Worm (Caenorhabditis elegans) whole organism, L2 larva: ENCODE results near the gene fbxb-102.
A peak's percentile ranks its signal among the peaks of the same experiment; 100 is the strongest.

ENCODE experiments used
- F13H6.1 ChIP-seq: sonication (generic microtip); optimal IDR thresholded peaks from 2 replicates; lab custom pipeline; 2016; ENCODE audit warnings: missing genetic modification characterization, missing compliant biosample characterization
- R02D3.7 ChIP-seq: fragments of 150-350 bp; optimal IDR thresholded peaks from 2 replicates; lab custom pipeline; 2014; ENCODE audit warnings: missing biosample characterization, missing genetic modification characterization
- alr-1 ChIP-seq: fragments of 150-350 bp; optimal IDR thresholded peaks from 2 replicates; lab custom pipeline; 2014; ENCODE audit warnings: missing biosample characterization, missing genetic modification characterization
- aly-2 ChIP-seq: fragments of 150-350 bp; optimal IDR thresholded peaks from 2 replicates; lab custom pipeline; 2014; ENCODE audit warnings: missing biosample characterization, missing genetic modification characterization
- ama-1 ChIP-seq: fragments of 150-350 bp; optimal IDR thresholded peaks from 2 replicates; lab custom pipeline; 2018; ENCODE audit warnings: inconsistent platforms
- blmp-1 ChIP-seq: sonication (generic microtip); optimal IDR thresholded peaks from 2 replicates; lab custom pipeline; 2017; ENCODE audit warnings: missing genetic modification characterization, mild to moderate bottlenecking, missing compliant biosample characterization, antibody characterized with exemption, moderate library complexity; ENCODE audit not compliant: insufficient read depth
- crh-2 ChIP-seq: sonication (generic microtip); optimal IDR thresholded peaks from 2 replicates; lab custom pipeline; 2017; ENCODE audit warnings: missing biosample characterization, missing genetic modification characterization
- dmd-4 ChIP-seq: sonication (generic microtip); optimal IDR thresholded peaks from 2 replicates; lab custom pipeline; 2017; ENCODE audit warnings: missing biosample characterization, missing genetic modification characterization
- egl-27 ChIP-seq: sonication (generic microtip); optimal IDR thresholded peaks from 3 replicates; lab custom pipeline; 2017; ENCODE audit warnings: missing biosample characterization, missing genetic modification reagents, missing genetic modification characterization
- elt-1 ChIP-seq: fragments of 150-350 bp; optimal IDR thresholded peaks from 2 replicates; lab custom pipeline; 2014; ENCODE audit warnings: missing biosample characterization, missing genetic modification characterization
- fos-1 ChIP-seq: fragments of 150-350 bp; optimal IDR thresholded peaks from 2 replicates; lab custom pipeline; 2014; ENCODE audit warnings: missing biosample characterization, missing genetic modification characterization
- lin-11 ChIP-seq: fragments of 150-350 bp; sonication (generic microtip); optimal IDR thresholded peaks from 2 replicates; lab custom pipeline; 2014; ENCODE audit warnings: missing biosample characterization, missing genetic modification characterization, inconsistent platforms, mixed read lengths
- lin-13 ChIP-seq: fragments of 150-350 bp; optimal IDR thresholded peaks from 2 replicates; lab custom pipeline; 2014; ENCODE audit warnings: missing biosample characterization, missing genetic modification reagents, missing genetic modification characterization
- lin-39 ChIP-seq: fragments of 150-350 bp; optimal IDR thresholded peaks from 2 replicates; lab custom pipeline; 2014; ENCODE audit warnings: missing biosample characterization, missing genetic modification reagents, missing genetic modification characterization
- lsy-2 ChIP-seq, 2 experiments: fragments of 150-350 bp in 1 of 2; sonication (generic microtip) in 1 of 2; optimal IDR thresholded peaks; 2 replicates each; lab custom pipeline; 2014 to 2017; ENCODE audit warnings: missing biosample characterization in 2 of 2, missing genetic modification characterization in 2 of 2
- mab-5 ChIP-seq: fragments of 150-350 bp; optimal IDR thresholded peaks from 2 replicates; lab custom pipeline; 2014; ENCODE audit warnings: missing biosample characterization, missing genetic modification characterization
- mbf-1 ChIP-seq: sonication (generic microtip); optimal IDR thresholded peaks from 2 replicates; lab custom pipeline; 2017; ENCODE audit warnings: missing biosample characterization, missing genetic modification characterization
- mdl-1 ChIP-seq, 2 experiments: fragments of 150-350 bp in 1 of 2; sonication (generic microtip) in 1 of 2; optimal IDR thresholded peaks; 2 replicates each; lab custom pipeline; 2017; ENCODE audit warnings: missing biosample characterization in 2 of 2, missing genetic modification characterization in 2 of 2
- nhr-10 ChIP-seq: sonication (generic microtip); optimal IDR thresholded peaks from 2 replicates; lab custom pipeline; 2017; ENCODE audit warnings: missing biosample characterization, missing genetic modification characterization
- nhr-11 ChIP-seq: fragments of 150-350 bp; optimal IDR thresholded peaks from 2 replicates; lab custom pipeline; 2014; ENCODE audit warnings: missing biosample characterization, missing genetic modification characterization
- nhr-12 ChIP-seq: fragments of 150-350 bp; optimal IDR thresholded peaks from 2 replicates; lab custom pipeline; 2014; ENCODE audit warnings: missing biosample characterization, missing genetic modification characterization
- nhr-129 ChIP-seq: fragments of 150-350 bp; optimal IDR thresholded peaks from 2 replicates; lab custom pipeline; 2014; ENCODE audit warnings: missing biosample characterization, missing genetic modification characterization
- nhr-21 ChIP-seq: fragments of 150-350 bp; optimal IDR thresholded peaks from 2 replicates; lab custom pipeline; 2014; ENCODE audit warnings: missing biosample characterization, missing genetic modification characterization
- nhr-237 ChIP-seq: fragments of 150-350 bp; optimal IDR thresholded peaks from 2 replicates; lab custom pipeline; 2014; ENCODE audit warnings: missing biosample characterization, missing genetic modification characterization
- nhr-25 ChIP-seq: fragments of 150-350 bp; sonication (generic microtip); optimal IDR thresholded peaks from 3 replicates; lab custom pipeline; 2014; ENCODE audit warnings: missing biosample characterization, missing genetic modification characterization
- nhr-6 ChIP-seq: fragments of 150-350 bp; optimal IDR thresholded peaks from 2 replicates; lab custom pipeline; 2014; ENCODE audit warnings: missing biosample characterization, missing genetic modification characterization
- nhr-77 ChIP-seq: fragments of 150-350 bp; optimal IDR thresholded peaks from 2 replicates; lab custom pipeline; 2014; ENCODE audit warnings: missing biosample characterization, missing genetic modification characterization
- peb-1 ChIP-seq: fragments of 150-350 bp; optimal IDR thresholded peaks from 2 replicates; lab custom pipeline; 2014; ENCODE audit warnings: missing biosample characterization, missing genetic modification characterization
- sem-4 ChIP-seq: fragments of 150-350 bp; optimal IDR thresholded peaks from 2 replicates; lab custom pipeline; 2014; ENCODE audit warnings: missing biosample characterization, missing genetic modification reagents, missing genetic modification characterization
- sma-3 ChIP-seq: sonication (generic microtip); optimal IDR thresholded peaks from 2 replicates; lab custom pipeline; 2016; ENCODE audit warnings: missing genetic modification reagents, missing genetic modification characterization, missing compliant biosample characterization
- sma-9 ChIP-seq, 2 experiments: fragments of 150-350 bp in 1 of 2; sonication (generic microtip) in 1 of 2; optimal IDR thresholded peaks; 2 replicates each; lab custom pipeline; 2014 to 2016; ENCODE audit warnings: missing genetic modification characterization in 2 of 2, mild to moderate bottlenecking in 1 of 2, missing biosample characterization in 1 of 2, missing compliant biosample characterization in 1 of 2, missing genetic modification reagents in 1 of 2, moderate library complexity in 1 of 2
- snpc-4 ChIP-seq: fragments of 150-350 bp; optimal IDR thresholded peaks from 2 replicates; lab custom pipeline; 2014; ENCODE audit warnings: missing biosample characterization, missing genetic modification characterization
- unc-39 ChIP-seq: fragments of 150-350 bp; optimal IDR thresholded peaks from 2 replicates; lab custom pipeline; 2014; ENCODE audit warnings: missing biosample characterization, missing genetic modification characterization
- unc-55 ChIP-seq: fragments of 150-350 bp; sonication (generic microtip); optimal IDR thresholded peaks from 3 replicates; lab custom pipeline; 2014; ENCODE audit warnings: missing biosample characterization, missing genetic modification reagents, missing genetic modification characterization
- unc-62 ChIP-seq: fragments of 150-350 bp; optimal IDR thresholded peaks from 2 replicates; lab custom pipeline; 2014; ENCODE audit warnings: missing biosample characterization, missing genetic modification reagents, missing genetic modification characterization
- zag-1 ChIP-seq: fragments of 150-350 bp; optimal IDR thresholded peaks from 2 replicates; lab custom pipeline; 2014; ENCODE audit warnings: missing biosample characterization, missing genetic modification characterization
- ztf-11 ChIP-seq: sonication (generic microtip); optimal IDR thresholded peaks from 2 replicates; lab custom pipeline; 2017; ENCODE audit warnings: missing biosample characterization, missing genetic modification characterization
- ztf-4 ChIP-seq: fragments of 150-350 bp; optimal IDR thresholded peaks from 2 replicates; lab custom pipeline; 2014; ENCODE audit warnings: missing biosample characterization, missing genetic modification characterization

fbxb-102 gene

ce11 chrII:12518008-12518407 is 35.3 kb downstream of the fbxb-102 start:
- TF ChIP-seq dmd-4 (tag; lab: Kevin White, UChicago): no peak
- TF ChIP-seq nhr-11: no peak
- no peak for TF ChIP-seq nhr-237 (tag; lab: Kevin White, UChicago)
- TF ChIP-seq blmp-1 (tag; lab: Kevin White, UChicago): no peak
- TF ChIP-seq mab-5 (tag; lab: Kevin White, UChicago): no peak
- no peak for TF ChIP-seq snpc-4 (tag; lab: Kevin White, UChicago)
- no peak for TF ChIP-seq zag-1
- TF ChIP-seq unc-55 (GFP tag; lab: Kevin White, UChicago): no peak
- TF ChIP-seq F13H6.1 (tag; lab: Kevin White, UChicago): no peak
- TF ChIP-seq sem-4: no peak
- no peak for TF ChIP-seq R02D3.7 (tag; lab: Kevin White, UChicago)
- no peak for TF ChIP-seq nhr-21 (tag; lab: Kevin White, UChicago)
- TF ChIP-seq nhr-25 (tag; lab: Kevin White, UChicago): no peak

DNA sequence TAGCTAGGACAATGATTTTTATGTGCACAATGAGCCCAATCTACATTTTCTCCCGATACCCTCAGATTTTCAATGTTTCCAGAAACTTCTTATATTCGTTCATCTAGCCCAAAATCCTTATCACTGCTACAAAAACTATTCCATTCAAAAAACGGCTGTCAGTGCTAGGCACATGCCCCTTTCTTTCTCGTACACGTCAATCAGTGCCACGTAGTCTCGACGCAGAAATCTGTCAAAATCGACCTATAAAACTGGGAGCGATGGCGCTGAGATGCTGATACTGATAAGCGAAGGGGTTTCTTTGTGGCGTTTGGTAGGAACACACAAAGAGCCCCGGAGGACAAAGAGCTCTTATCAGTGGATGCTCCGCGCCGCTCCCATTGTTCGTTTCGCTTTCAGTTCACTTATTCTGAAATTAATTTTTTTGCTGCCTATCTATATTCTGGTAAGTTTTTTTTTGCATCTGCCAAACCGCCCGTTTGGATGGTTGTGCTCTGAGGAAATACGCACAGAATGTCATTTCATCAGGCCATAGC is 36.2 kb downstream of the fbxb-102 start, which contains the start of gene srh-70:
srh-70 (minus strand) TSS at position 51 of the 536 bp plus-strand sequence.
- no peak for TF ChIP-seq unc-62 (GFP tag; lab: Kevin White, UChicago)
- no peak for TF ChIP-seq nhr-12 (tag; lab: Kevin White, UChicago)
- no peak for TF ChIP-seq lsy-2 (tag; optimal IDR thresholded peaks at IDR 0.05; lab: Kevin White, UChicago)
- TF ChIP-seq nhr-6 (tag; lab: Kevin White, UChicago): no peak
- TF ChIP-seq ztf-4 (tag; lab: Kevin White, UChicago): no peak
- no peak for TF ChIP-seq nhr-129 (tag; lab: Kevin White, UChicago)
- TF ChIP-seq sma-9 (GFP tag; optimal IDR thresholded peaks at IDR 0.05; lab: Kevin White, UChicago): peak; percentile 33
- TF ChIP-seq sma-9 (tag; optimal IDR thresholded peaks at IDR 0.05; lab: Kevin White, UChicago): no peak
- TF ChIP-seq mbf-1 (tag; lab: Kevin White, UChicago): no peak
- TF ChIP-seq alr-1 (tag; lab: Kevin White, UChicago): no peak
- TF ChIP-seq sem-4: no peak
- no peak for TF ChIP-seq nhr-10 (tag; lab: Kevin White, UChicago)
- no peak for TF ChIP-seq nhr-21 (tag; lab: Kevin White, UChicago)
- peak; percentile 78 for TF ChIP-seq fos-1 (tag; lab: Kevin White, UChicago)
- TF ChIP-seq nhr-237 (tag; lab: Kevin White, UChicago): no peak
- no peak for TF ChIP-seq elt-1 (tag; lab: Kevin White, UChicago)
- no peak for TF ChIP-seq nhr-11
- TF ChIP-seq aly-2: no peak
- TF ChIP-seq mdl-1 (tag; optimal IDR thresholded peaks at IDR 0.05; lab: Kevin White, UChicago): no peak
- TF ChIP-seq lin-13: no peak
- TF ChIP-seq egl-27 (tag; lab: Kevin White, UChicago): no peak
- TF ChIP-seq crh-2 (tag; lab: Kevin White, UChicago): peak; percentile 55
- no peak for TF ChIP-seq peb-1 (tag; lab: Kevin White, UChicago)

ce11 chrII:12519616-12520015 is 36.9 kb downstream of the fbxb-102 start, which contains the start of gene ceh-99:
TSS of gene ceh-99 (plus strand) at chrII:12519981.
- TF ChIP-seq lin-39 (tag; lab: Kevin White, UChicago) (no peak), sem-4 (no peak), sma-9 (GFP tag; optimal IDR thresholded peaks at IDR 0.05; lab: Kevin White, UChicago) (no peak), sma-9 (tag; optimal IDR thresholded peaks at IDR 0.05; lab: Kevin White, UChicago) (no peak), nhr-77 (no peak), nhr-10 (tag; lab: Kevin White, UChicago) (no peak), sma-3 (no peak), mab-5 (tag; lab: Kevin White, UChicago) (no peak), fos-1 (tag; lab: Kevin White, UChicago) (no peak), ztf-4 (tag; lab: Kevin White, UChicago) (no peak), mdl-1 (tag; optimal IDR thresholded peaks at IDR 0.05; lab: Kevin White, UChicago) (no peak), unc-39 (no peak), ztf-11 (tag; lab: Kevin White, UChicago) (no peak), aly-2 (no peak), alr-1 (tag; lab: Kevin White, UChicago) (no peak), lin-13 (no peak), ama-1 (no peak), lin-11 (tag; lab: Kevin White, UChicago) (no peak), mbf-1 (tag; lab: Kevin White, UChicago) (no peak), dmd-4 (tag; lab: Kevin White, UChicago) (no peak)
- TF ChIP-seq, all 48 proteins: peak for 0
